Fruit fly (Drosophila melanogaster): ENCODE measurements around the gene Gug.

Gene Gug

DNA sequence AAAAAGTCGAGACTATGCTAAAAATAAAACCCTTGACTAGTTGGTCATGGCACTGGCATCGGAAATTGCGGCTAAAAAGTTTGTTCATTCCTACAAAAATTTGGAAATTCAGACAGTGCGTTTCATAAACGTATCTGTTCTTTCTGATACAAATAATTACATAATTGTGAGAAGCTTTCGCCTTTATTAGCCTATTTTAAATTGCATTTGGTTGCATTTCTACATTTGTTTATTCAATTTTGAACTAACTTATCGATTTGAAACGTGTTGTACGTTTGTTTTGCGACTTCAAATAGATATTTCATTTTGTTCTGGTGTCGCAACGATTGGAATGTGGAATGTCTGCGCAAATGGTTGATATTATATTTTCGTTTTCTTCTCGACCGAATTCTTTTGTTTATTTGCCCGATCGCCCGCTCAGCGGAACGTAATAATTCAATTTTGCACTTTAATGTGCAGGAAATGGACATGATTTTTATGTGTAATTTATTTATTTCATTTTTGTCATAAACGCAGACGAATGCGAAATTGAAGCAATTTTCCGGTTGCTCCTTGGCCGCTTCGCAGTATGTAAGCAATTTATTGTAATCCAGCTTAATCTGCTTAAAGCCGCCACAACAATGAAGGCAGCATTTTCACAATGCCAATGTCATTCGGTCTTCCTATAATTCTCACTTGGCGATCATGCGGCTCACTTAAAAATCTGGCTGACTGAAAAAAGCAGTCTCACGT is 3.5 kb upstream of the Gug start (continued):
- TF ChIP-seq Mad (GFP tag; optimal IDR thresholded peaks at IDR 0.05) (peak; percentile 17), CG34422 (GFP tag; IDR thresholded peaks at IDR 0.05) (0 out of 3 replicates have a peak, but pooled peaks have one; percentile 37), CG16779 (GFP tag; IDR thresholded peaks at IDR 0.05) (no peak), az2 (GFP tag; optimal IDR thresholded peaks at IDR 0.05) (peak; percentile 50), Hr78 (GFP tag; optimal IDR thresholded peaks at IDR 0.05) (no peak), CG12155 (GFP tag; optimal IDR thresholded peaks at IDR 0.05) (peak; percentile 67), CG15073 (GFP tag; optimal IDR thresholded peaks at IDR 0.05) (no peak), nmo (GFP tag; optimal IDR thresholded peaks at IDR 0.05) (peak; percentile 39), dati (GFP tag; IDR thresholded peaks at IDR 0.05) (no peak), Hey (tag; optimal IDR thresholded peaks at IDR 0.05) (no peak), Jarid2 (GFP tag; optimal IDR thresholded peaks at IDR 0.05) (no peak), CG3407 (GFP tag; optimal IDR thresholded peaks at IDR 0.05) (no peak), fd64A (GFP tag; optimal IDR thresholded peaks at IDR 0.05) (no peak), sug (tag; optimal IDR thresholded peaks at IDR 0.05) (peak; percentile 39), CG9727 (GFP tag; optimal IDR thresholded peaks at IDR 0.05) (no peak), CG11504 (tag; optimal IDR thresholded peaks at IDR 0.05) (peak; percentile 71), CG12236 (GFP tag; optimal IDR thresholded peaks at IDR 0.05) (no peak), D (optimal IDR thresholded peaks at IDR 0.05) (no peak), D (GFP tag; optimal IDR thresholded peaks at IDR 0.05) (no peak), CG33213 (GFP tag; optimal IDR thresholded peaks at IDR 0.05) (peak; percentile 29), phol (tag; optimal IDR thresholded peaks at IDR 0.05) (peak; percentile 30), Rx (GFP tag; IDR thresholded peaks at IDR 0.05) (no peak; the same call in 1 of the 2 replicates), Asciz (GFP tag; optimal IDR thresholded peaks at IDR 0.05) (peak; percentile 36), bigmax (GFP tag; optimal IDR thresholded peaks at IDR 0.05) (no peak), MESR4 (GFP tag; optimal IDR thresholded peaks at IDR 0.05) (no peak), HmgD (GFP tag; optimal IDR thresholded peaks at IDR 0.05) (no peak), fd102C (GFP tag; optimal IDR thresholded peaks at IDR 0.05) (no peak), zen2 (GFP tag; IDR thresholded peaks at IDR 0.05; ENCODE audit: partially characterized antibody) (no peak), CG2889 (GFP tag; IDR thresholded peaks at IDR 0.05) (no peak), crp (GFP tag; optimal IDR thresholded peaks at IDR 0.05) (no peak), CG17568 (GFP tag; optimal IDR thresholded peaks at IDR 0.05) (peak; percentile 56), Mrtf (GFP tag; IDR thresholded peaks at IDR 0.05) (peak; percentile 46; the same call in 1 of the 3 replicates), tx (GFP tag; optimal IDR thresholded peaks at IDR 0.05) (peak; percentile 55), jigr1 (GFP tag; IDR thresholded peaks at IDR 0.05) (no peak), CG2678 (tag; optimal IDR thresholded peaks at IDR 0.05) (peak; percentile 79), CG7556 (GFP tag; optimal IDR thresholded peaks at IDR 0.05) (peak; percentile 40), pnt (GFP tag; optimal IDR thresholded peaks at IDR 0.05) (no peak), Atf6 (GFP tag; IDR thresholded peaks at IDR 0.05) (peak; percentile 65), kah (GFP tag; optimal IDR thresholded peaks at IDR 0.05) (peak; percentile 27), ac (GFP tag; optimal IDR thresholded peaks at IDR 0.05) (no peak), CG10565 (GFP tag; optimal IDR thresholded peaks at IDR 0.05) (no peak), Hmr (GFP tag; optimal IDR thresholded peaks at IDR 0.05) (peak; percentile 57), pb (GFP tag; optimal IDR thresholded peaks at IDR 0.05) (no peak), eve (GFP tag; optimal IDR thresholded peaks at IDR 0.05) (no peak), Dip2 (GFP tag; IDR thresholded peaks at IDR 0.05) (no peak), CG3163 (GFP tag; optimal IDR thresholded peaks at IDR 0.05) (peak; percentile 18), CG14014 (GFP tag; IDR thresholded peaks at IDR 0.05) (peak; percentile 72), sob (GFP tag; IDR thresholded peaks at IDR 0.05) (no peak), CG16863 (GFP tag; optimal IDR thresholded peaks at IDR 0.05) (no peak), Lhr (GFP tag; optimal IDR thresholded peaks at IDR 0.05) (no peak)

Data from whole organism, embryonic.